Fruit fly (Drosophila melanogaster): Measurements from ENCODE around the gene CG12994.

dm6 chrX:17482808-17483207, 39.0 kb upstream of the CG12994 start:
- no peak for TF ChIP-seq CG12605 (GFP tag; IDR thresholded peaks at IDR 0.05)
- no peak for TF ChIP-seq fd96Ca (GFP tag; IDR thresholded peaks at IDR 0.05)
- TF ChIP-seq EcR (GFP tag; optimal IDR thresholded peaks at IDR 0.05): no peak
- TF ChIP-seq CG14655 (GFP tag; optimal IDR thresholded peaks at IDR 0.05): no peak
- TF ChIP-seq CG32121 (GFP tag; IDR thresholded peaks at IDR 0.05): no peak
- TF ChIP-seq Ets98B (GFP tag; IDR thresholded peaks at IDR 0.05): no peak
- no peak for TF ChIP-seq CG17806 (tag; optimal IDR thresholded peaks at IDR 0.05)
- no peak for TF ChIP-seq CG8301 (tag; optimal IDR thresholded peaks at IDR 0.05)
- TF ChIP-seq Snoo (tag; optimal IDR thresholded peaks at IDR 0.05): no peak
- no peak for TF ChIP-seq CG13204 (GFP tag; optimal IDR thresholded peaks at IDR 0.05)
- TF ChIP-seq Pif1B (GFP tag; optimal IDR thresholded peaks at IDR 0.05): no peak
- TF ChIP-seq CG15710 (tag; optimal IDR thresholded peaks at IDR 0.05): no peak
